Worm (Caenorhabditis elegans) whole organism, L4/young adult: ENCODE results near the gene F54B11.5.

Experiments
- W03F9.2 ChIP-seq: fragments of 150-350 bp; optimal IDR thresholded peaks from 2 replicates; lab custom pipeline; 2014; ENCODE audit warnings: missing biosample characterization, missing genetic modification characterization
- dao-5 ChIP-seq: sonication (generic microtip); optimal IDR thresholded peaks from 2 replicates; lab custom pipeline; 2016; ENCODE audit warnings: missing genotype, missing genetic modification characterization, moderate library complexity, missing compliant biosample characterization
- him-1 ChIP-seq: sonication (generic microtip); optimal IDR thresholded peaks from 2 replicates; lab custom pipeline; 2016; ENCODE audit warnings: missing genotype, missing genetic modification reagents, missing genetic modification characterization, missing compliant biosample characterization

- TF ChIP-seq him-1 = no peak
- no peak for TF ChIP-seq W03F9.2 (tag; lab: Kevin White, UChicago)
- TF ChIP-seq dao-5 (tag; lab: Kevin White, UChicago) = no peak
These were observed 9.2 kb upstream of the F54B11.5 start, which contains the start of gene F54B11.9 for ce11 chrX:13604946-13605617.
